Worm (Caenorhabditis elegans) whole organism, mixed stage, embryonic: ENCODE results near the gene C12D8.13.

Source experiments
- cnd-1 ChIP-seq: fragments of 200-800 bp; sonication (Bioruptor generic); optimal IDR thresholded peaks from 2 replicates; lab custom pipeline; 2018; ENCODE audit warnings: mild to moderate bottlenecking, missing genetic modification characterization, missing compliant biosample characterization
- elt-3 ChIP-seq: fragments of 150-350 bp; optimal IDR thresholded peaks from 2 replicates; lab custom pipeline; 2014; ENCODE audit warnings: missing biosample characterization, missing genetic modification characterization
- ham-2 ChIP-seq: fragments of 200-800 bp; sonication (Bioruptor generic); optimal IDR thresholded peaks from 2 replicates; lab custom pipeline; 2018; ENCODE audit warnings: mild to moderate bottlenecking, missing genetic modification characterization, missing compliant biosample characterization
- lin-13 ChIP-seq: fragments of 150-350 bp; optimal IDR thresholded peaks from 2 replicates; lab custom pipeline; 2014; ENCODE audit warnings: missing biosample characterization, missing genetic modification characterization
- lsy-2 ChIP-seq: fragments of 150-350 bp; optimal IDR thresholded peaks from 2 replicates; lab custom pipeline; 2014; ENCODE audit warnings: missing biosample characterization, missing genetic modification characterization
- nhr-2 ChIP-seq: fragments of 150-350 bp; optimal IDR thresholded peaks from 2 replicates; lab custom pipeline; 2014; ENCODE audit warnings: missing biosample characterization, missing genetic modification characterization
- nhr-76 ChIP-seq: sonication (generic microtip); optimal IDR thresholded peaks from 2 replicates; lab custom pipeline; 2017; ENCODE audit warnings: missing biosample characterization, missing genetic modification characterization
- tbx-8 ChIP-seq: fragments of 200-800 bp; sonication (Bioruptor generic); optimal IDR thresholded peaks from 2 replicates; lab custom pipeline; 2018; ENCODE audit warnings: mild to moderate bottlenecking, missing genetic modification characterization, moderate library complexity, missing compliant biosample characterization
- unc-62 ChIP-seq: fragments of 150-350 bp; optimal IDR thresholded peaks from 2 replicates; lab custom pipeline; 2014; ENCODE audit warnings: missing biosample characterization, missing genetic modification reagents, missing genetic modification characterization
- ztf-11 ChIP-seq: fragments of 150-350 bp; optimal IDR thresholded peaks from 2 replicates; lab custom pipeline; 2014; ENCODE audit warnings: missing biosample characterization, missing genetic modification characterization

ce11 chrV:10265019-10265418 lies 44.5 kb upstream of the C12D8.13 start:
- TF ChIP-seq elt-3 (tag; lab: Kevin White, UChicago) = no peak
- no peak for TF ChIP-seq lin-13
- no peak for TF ChIP-seq ham-2 (GFP tag; lab: Kevin White, UChicago)
- no peak for TF ChIP-seq lsy-2
- TF ChIP-seq tbx-8 = no peak
- no peak for TF ChIP-seq ztf-11 (tag; lab: Kevin White, UChicago)
- TF ChIP-seq nhr-2 (tag; lab: Kevin White, UChicago) = no peak
- TF ChIP-seq unc-62 (GFP tag; lab: Kevin White, UChicago) = no peak
- TF ChIP-seq cnd-1 (tag; lab: Kevin White, UChicago) = no peak
- TF ChIP-seq nhr-76 = no peak
